Fruit fly (Drosophila melanogaster) whole organism, wandering third instar larva: ENCODE data around the gene CG8526.
A peak's percentile ranks its signal among the peaks of the same experiment; 100 is the strongest.

Source experiments
- Abd-B ChIP-seq: fragments of >200 bp; optimal IDR thresholded peaks from 2 replicates; lab custom pipeline; 2017; ENCODE audit warnings: missing biosample characterization, missing genetic modification characterization
- CG32264 ChIP-seq: fragments of 200-800 bp; sonication (Bioruptor generic); optimal IDR thresholded peaks from 2 replicates; lab custom pipeline; 2016; ENCODE audit warnings: missing biosample characterization, missing genetic modification characterization
- CG9705 ChIP-seq: fragments of 200-800 bp; sonication (Bioruptor generic); optimal IDR thresholded peaks from 2 replicates; lab custom pipeline; 2018; ENCODE audit warnings: missing biosample characterization, mild to moderate bottlenecking, missing genetic modification characterization
- CrebA ChIP-seq: fragments of 200-800 bp; sonication (Bioruptor generic); optimal IDR thresholded peaks from 2 replicates; lab custom pipeline; 2016; ENCODE audit warnings: missing biosample characterization, mild to moderate bottlenecking, missing genetic modification characterization, borderline replicate concordance
- Dif ChIP-seq: fragments of 200-275, 200-300 bp; sonication (Bioruptor generic); optimal IDR thresholded peaks from 2 replicates; lab custom pipeline; 2018; ENCODE audit warnings: missing biosample characterization, missing genetic modification characterization; ENCODE audit not compliant: partially characterized antibody
- GATAd ChIP-seq: sonication (Bioruptor generic); optimal IDR thresholded peaks from 2 replicates; lab custom pipeline; 2016; ENCODE audit warnings: missing biosample characterization, missing genetic modification characterization
- HLH106 ChIP-seq: fragments of 200-800 bp; optimal IDR thresholded peaks from 3 replicates; lab custom pipeline; 2019; ENCODE audit warnings: missing biosample characterization, mild to moderate bottlenecking, missing genetic modification characterization, moderate library complexity
- Hnf4 ChIP-seq: fragments of 200-800 bp; sonication (Bioruptor generic); optimal IDR thresholded peaks from 2 replicates; lab custom pipeline; 2016; ENCODE audit warnings: missing biosample characterization, mild to moderate bottlenecking, missing genetic modification characterization
- Hr78 ChIP-seq: fragments of >200 bp; optimal IDR thresholded peaks from 2 replicates; lab custom pipeline; 2017; ENCODE audit warnings: missing biosample characterization, missing genetic modification characterization
- Hr83 ChIP-seq: fragments of 200-300 bp; sonication (Bioruptor generic); optimal IDR thresholded peaks from 2 replicates; lab custom pipeline; 2016; ENCODE audit warnings: missing biosample characterization, mild to moderate bottlenecking, missing genetic modification characterization, moderate library complexity; ENCODE audit not compliant: poor library complexity, severe bottlenecking
- Jra ChIP-seq: sonication (Bioruptor generic); optimal IDR thresholded peaks from 2 replicates; lab custom pipeline; 2016; ENCODE audit warnings: missing biosample characterization, missing genetic modification characterization
- Mio ChIP-seq: sonication (Bioruptor generic); optimal IDR thresholded peaks from 2 replicates; lab custom pipeline; 2016; ENCODE audit warnings: missing biosample characterization, missing genetic modification characterization
- Myc ChIP-seq: fragments of >200 bp; optimal IDR thresholded peaks from 2 replicates; lab custom pipeline; 2017
- N ChIP-seq: fragments of >200 bp; optimal IDR thresholded peaks from 2 replicates; lab custom pipeline; 2018; ENCODE audit warnings: missing biosample characterization, missing external identifiers, missing genetic modification characterization
- OdsH ChIP-seq: fragments of 200-800 bp; sonication (Bioruptor generic); optimal IDR thresholded peaks from 2 replicates; lab custom pipeline; 2016; ENCODE audit warnings: missing biosample characterization, mild to moderate bottlenecking, missing genetic modification characterization
- Rel ChIP-seq, 2 experiments: fragments of 200-800 bp; sonication (Bioruptor generic) in 1 of 2; optimal IDR thresholded peaks; 2 replicates in 1 of 2; 3 replicates in 1 of 2; lab custom pipeline; 2016 to 2019; ENCODE audit warnings: mild to moderate bottlenecking in 2 of 2, missing biosample characterization in 2 of 2, missing genetic modification characterization in 2 of 2, moderate library complexity in 1 of 2
- Sp1 ChIP-seq: fragments of 200-800 bp; sonication (Bioruptor generic); optimal IDR thresholded peaks from 3 replicates; lab custom pipeline; 2019; ENCODE audit warnings: missing biosample characterization, mild to moderate bottlenecking, missing genetic modification characterization, moderate library complexity
- Vsx2 ChIP-seq: fragments of 200-300, 225-300 bp; sonication (Bioruptor generic); optimal IDR thresholded peaks from 2 replicates; lab custom pipeline; 2018; ENCODE audit warnings: missing biosample characterization, missing genetic modification characterization; ENCODE audit not compliant: partially characterized antibody
- brk ChIP-seq: fragments of 200-800 bp; sonication (Bioruptor generic); optimal IDR thresholded peaks from 2 replicates; lab custom pipeline; 2016; ENCODE audit warnings: missing biosample characterization, mild to moderate bottlenecking, missing genetic modification characterization
- dl ChIP-seq, 2 experiments: fragments of 175-275, 200-275 bp in 1 of 2; fragments of 200-275 bp in 1 of 2; sonication (Bioruptor generic); optimal IDR thresholded peaks; lab custom pipeline; 2018; ENCODE audit warnings: mild to moderate bottlenecking in 2 of 2, missing biosample characterization in 2 of 2, missing genetic modification characterization in 2 of 2, moderate library complexity in 2 of 2; ENCODE audit not compliant: partially characterized antibody in 2 of 2, insufficient read depth in 1 of 2
- dmrt93B ChIP-seq: fragments of 200-800 bp; sonication (Bioruptor generic); optimal IDR thresholded peaks from 2 replicates; lab custom pipeline; 2018; ENCODE audit warnings: missing biosample characterization, mild to moderate bottlenecking, missing genetic modification characterization
- dsf ChIP-seq: sonication (Bioruptor generic); optimal IDR thresholded peaks from 2 replicates; lab custom pipeline; 2016; ENCODE audit warnings: missing biosample characterization, missing genetic modification characterization, borderline replicate concordance
- ey ChIP-seq: fragments of 200-800 bp; sonication (Bioruptor generic); optimal IDR thresholded peaks from 2 replicates; lab custom pipeline; 2016; ENCODE audit warnings: missing biosample characterization, missing genetic modification characterization
- foxo ChIP-seq, 2 experiments: fragments of 200-800 bp; sonication (Bioruptor generic); optimal IDR thresholded peaks; 2 replicates in 1 of 2; 3 replicates in 1 of 2; lab custom pipeline; 2016 to 2017; ENCODE audit warnings: missing biosample characterization in 2 of 2, missing genetic modification characterization in 2 of 2
- fru ChIP-seq: fragments of 200-800 bp; sonication (Bioruptor generic); optimal IDR thresholded peaks from 3 replicates; lab custom pipeline; 2016; ENCODE audit warnings: missing biosample characterization, mild to moderate bottlenecking, missing genetic modification characterization
- h ChIP-seq: fragments of 200-800 bp; sonication (Bioruptor generic); optimal IDR thresholded peaks from 3 replicates; lab custom pipeline; 2016; ENCODE audit warnings: missing biosample characterization, mild to moderate bottlenecking, missing genetic modification characterization
- jim ChIP-seq: fragments of 175-275, 200-325 bp; sonication (Bioruptor generic); optimal IDR thresholded peaks from 2 replicates; lab custom pipeline; 2016; ENCODE audit warnings: missing biosample characterization, mild to moderate bottlenecking, missing genetic modification characterization
- lola ChIP-seq: fragments of >200 bp; optimal IDR thresholded peaks from 2 replicates; lab custom pipeline; 2017; ENCODE audit warnings: missing biosample characterization, missing genetic modification characterization
- pan ChIP-seq: fragments of >200 bp; optimal IDR thresholded peaks from 2 replicates; lab custom pipeline; 2017
- psq ChIP-seq: fragments of 200-800 bp; sonication (Bioruptor generic); optimal IDR thresholded peaks from 3 replicates; lab custom pipeline; 2017; ENCODE audit warnings: missing biosample characterization, mild to moderate bottlenecking, missing genetic modification characterization, moderate library complexity
- rgr ChIP-seq: fragments of 200-800 bp; sonication (Bioruptor generic); optimal IDR thresholded peaks from 3 replicates; lab custom pipeline; 2016; ENCODE audit warnings: missing biosample characterization, mild to moderate bottlenecking, missing genetic modification characterization
- sage ChIP-seq: fragments of 200-800 bp; sonication (Bioruptor generic); optimal IDR thresholded peaks from 2 replicates; lab custom pipeline; 2016; ENCODE audit warnings: missing biosample characterization, mild to moderate bottlenecking, missing genetic modification characterization
- sv ChIP-seq: fragments of 200-800 bp; sonication (Bioruptor generic); optimal IDR thresholded peaks from 3 replicates; lab custom pipeline; 2016; ENCODE audit warnings: missing biosample characterization, missing genetic modification characterization
- usp ChIP-seq: fragments of >200 bp; optimal IDR thresholded peaks from 2 replicates; lab custom pipeline; 2017; ENCODE audit warnings: missing biosample characterization, missing genetic modification characterization
- woc ChIP-seq: sonication (Bioruptor generic); optimal IDR thresholded peaks from 2 replicates; lab custom pipeline; 2016; ENCODE audit warnings: missing biosample characterization, mild to moderate bottlenecking, missing genetic modification characterization

CG8526 gene

dm6 chr3R:9800644-9801330, at the start of gene CG8526, which contains the start of gene CG9467:
CG8526 (plus strand) TSS chr3R:9801280.
CG9467 (minus strand) TSS chr3R:9801026.
- TF ChIP-seq Mio (GFP tag; lab: Kevin White, UChicago) (no peak), usp (GFP tag; lab: Kevin White, UChicago) (no peak), CG32264 (GFP tag; lab: Kevin White, UChicago) (no peak), Rel (GFP tag; optimal IDR thresholded peaks at IDR 0.05; lab: Kevin White, UChicago) (no peak), Rel (tag; optimal IDR thresholded peaks at IDR 0.05; lab: Kevin White, UChicago) (peak; percentile 64), sv (GFP tag; lab: Kevin White, UChicago) (peak; percentile 56), fru (GFP tag; lab: Kevin White, UChicago) (peak; percentile 55), h (GFP tag; lab: Kevin White, UChicago) (peak; percentile 69), Jra (GFP tag; lab: Kevin White, UChicago) (peak; percentile 24), rgr (peak; percentile 74), psq (GFP tag; lab: Kevin White, UChicago) (peak; percentile 38), CG9705 (GFP tag; lab: Kevin White, UChicago) (peak; percentile 60), Abd-B (GFP tag; lab: Kevin White, UChicago) (no peak), Hr78 (GFP tag; lab: Kevin White, UChicago) (no peak), OdsH (GFP tag; lab: Kevin White, UChicago) (peak; percentile 54), dsf (GFP tag; lab: Kevin White, UChicago) (no peak), pan (lab: Kevin White, UChicago) (no peak), jim (GFP tag; lab: Kevin White, UChicago) (no peak), Myc (lab: Kevin White, UChicago) (peak; percentile 55), ey (GFP tag; lab: Kevin White, UChicago) (peak; percentile 57), Hr83 (GFP tag; lab: Kevin White, UChicago) (no peak), brk (no peak), dl (GFP tag; optimal IDR thresholded peaks at IDR 0.05; lab: Kevin White, UChicago; ENCODE audit: insufficient read depth in 1 of 2, partially characterized antibody in 2 of 2) (no peak), GATAd (no peak), HLH106 (tag; lab: Kevin White, UChicago) (peak; percentile 82), woc (GFP tag; lab: Kevin White, UChicago) (peak; percentile 82), Hnf4 (GFP tag; lab: Kevin White, UChicago) (no peak), Vsx2 (no peak), Sp1 (GFP tag; lab: Kevin White, UChicago) (peak; percentile 59), sage (GFP tag; lab: Kevin White, UChicago) (no peak), lola (no peak), CrebA (GFP tag; lab: Kevin White, UChicago) (no peak), foxo (GFP tag; optimal IDR thresholded peaks at IDR 0.05; lab: Kevin White, UChicago) (peak in 1 of 2 experiments; percentile 79), Dif (GFP tag; lab: Kevin White, UChicago) (no peak)
- TF ChIP-seq, all 38 proteins: peak for 15

DNA sequence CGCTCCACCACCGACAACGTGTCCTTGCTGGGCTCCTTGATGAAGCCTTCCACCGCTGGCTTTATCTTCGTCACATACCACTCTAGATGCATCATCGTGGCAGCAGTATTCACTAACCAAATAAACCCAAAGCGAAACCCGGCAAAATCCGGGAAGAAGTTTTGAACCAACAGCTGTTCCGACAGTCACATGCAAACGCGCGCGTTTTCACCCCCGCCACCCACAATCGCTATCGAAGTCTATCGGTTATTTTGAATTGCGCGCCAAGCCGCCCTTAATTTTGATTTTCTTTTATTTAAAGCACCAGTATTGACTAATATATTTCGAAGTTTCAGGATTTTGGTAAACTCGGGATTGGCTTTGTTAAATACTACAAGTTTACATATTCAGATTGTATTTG, 46.6 kb upstream of the CG8526 start, which contains the start of gene Tti1:
Tti1 (minus strand) TSS at position 200 of the 400 bp plus-strand sequence.
- TF ChIP-seq brk = no peak
- TF ChIP-seq Myc (lab: Kevin White, UChicago) = no peak
- TF ChIP-seq Jra (GFP tag; lab: Kevin White, UChicago) = no peak
- TF ChIP-seq CrebA (GFP tag; lab: Kevin White, UChicago) = no peak
- no peak for TF ChIP-seq dmrt93B
- TF ChIP-seq HLH106 (tag; lab: Kevin White, UChicago) = no peak
- TF ChIP-seq Hnf4 (GFP tag; lab: Kevin White, UChicago) = no peak
- TF ChIP-seq Sp1 (GFP tag; lab: Kevin White, UChicago) = no peak
- TF ChIP-seq N (GFP tag; lab: Kevin White, UChicago) = no peak
- TF ChIP-seq foxo (GFP tag; optimal IDR thresholded peaks at IDR 0.05; lab: Kevin White, UChicago) = no peak
- no peak for TF ChIP-seq psq (GFP tag; lab: Kevin White, UChicago)
